Worm (Caenorhabditis elegans) whole organism, midembryonic: ENCODE results near the gene elo-2.

Experiments
- T22C8.4 ChIP-seq: fragments of 200-800 bp; sonication (Bioruptor generic); IDR thresholded peaks from 2 replicates; pipeline ENCODE4 v1.3.6; 2022; ENCODE audit warnings: missing genetic modification characterization, missing compliant biosample characterization
- cog-1 ChIP-seq: sonication (generic microtip); optimal IDR thresholded peaks from 2 replicates; lab custom pipeline; 2016; ENCODE audit warnings: missing genetic modification characterization, missing compliant biosample characterization
- flt-1 ChIP-seq: fragments of 200-800 bp; sonication (Bioruptor generic); IDR thresholded peaks from 2 replicates; pipeline ENCODE4 v1.3.6; 2022; ENCODE audit warnings: missing genetic modification characterization, missing compliant biosample characterization
- klf-2 ChIP-seq: fragments of 200-800 bp; sonication (Bioruptor generic); conservative IDR thresholded peaks from 2 replicates; pipeline ENCODE4 v1.3.6; 2022; ENCODE audit warnings: missing genetic modification reagents, missing genetic modification characterization, missing compliant biosample characterization
- med-1 ChIP-seq: sonication (generic microtip); optimal IDR thresholded peaks from 2 replicates; lab custom pipeline; 2017; ENCODE audit warnings: missing genetic modification characterization, mild to moderate bottlenecking, missing compliant biosample characterization, antibody characterized with exemption, missing genetic modification reagents; ENCODE audit not compliant: insufficient read depth
- ref-1 ChIP-seq: fragments of 200-800 bp; sonication (Bioruptor generic); conservative IDR thresholded peaks from 2 replicates; pipeline ENCODE4 v1.3.6; 2022; ENCODE audit warnings: missing genetic modification reagents, missing genetic modification characterization, missing compliant biosample characterization
- tab-1 ChIP-seq: fragments of 200-800 bp; sonication (Bioruptor generic); IDR thresholded peaks from 2 replicates; pipeline ENCODE4 v1.3.6; 2022; ENCODE audit warnings: missing genetic modification characterization, missing compliant biosample characterization
- ztf-23 ChIP-seq: fragments of 200-800 bp; sonication (Bioruptor generic); IDR thresholded peaks from 2 replicates; pipeline ENCODE4 v1.3.6; 2022; ENCODE audit warnings: missing genetic modification reagents, missing genetic modification characterization, missing compliant biosample characterization
- ztf-29 ChIP-seq: fragments of 200-800 bp; sonication (Bioruptor generic); IDR thresholded peaks from 2 replicates; pipeline ENCODE4 v1.3.6; 2022; ENCODE audit warnings: missing genetic modification reagents, missing genetic modification characterization, missing compliant biosample characterization

Gene elo-2

ce11 chrIV:17467825-17468224 is 617 bp upstream of the elo-2 start:
- TF ChIP-seq cog-1 (tag; lab: Kevin White, UChicago) = no peak
- no peak for TF ChIP-seq med-1

- TF ChIP-seq ref-1 (GFP tag; lab: Robert Waterston, UW) (no peak), cog-1 (tag; lab: Kevin White, UChicago) (no peak), ztf-29 (GFP tag; lab: Robert Waterston, UW) (no peak), flt-1 (GFP tag; lab: Robert Waterston, UW) (no peak), klf-2 (GFP tag; lab: Robert Waterston, UW) (no peak), ztf-23 (GFP tag; lab: Robert Waterston, UW) (no peak), tab-1 (GFP tag; lab: Robert Waterston, UW) (no peak), T22C8.4 (no peak), med-1 (no peak)
These were observed 1.3 kb downstream of the elo-2 start, which contains the start of gene F11E6.6 for ce11 chrIV:17465886-17466285. F11E6.6 (minus strand) TSS chrIV:17465986.

ce11 chrIV:17463108-17463608 is 4.0 kb downstream of the elo-2 start, which contains the start of gene F11E6.10:
F11E6.10 (minus strand) TSS chrIV:17463158.
- TF ChIP-seq ztf-29 (GFP tag; lab: Robert Waterston, UW) (no peak), klf-2 (GFP tag; lab: Robert Waterston, UW) (no peak), ztf-23 (GFP tag; lab: Robert Waterston, UW) (no peak), cog-1 (tag; lab: Kevin White, UChicago) (no peak), med-1 (no peak), tab-1 (GFP tag; lab: Robert Waterston, UW) (no peak), ref-1 (GFP tag; lab: Robert Waterston, UW) (no peak), T22C8.4 (no peak), flt-1 (GFP tag; lab: Robert Waterston, UW) (no peak)

- TF ChIP-seq ref-1 (GFP tag; lab: Robert Waterston, UW) (no peak), T22C8.4 (no peak), med-1 (no peak), ztf-29 (GFP tag; lab: Robert Waterston, UW) (no peak), ztf-23 (GFP tag; lab: Robert Waterston, UW) (no peak), tab-1 (GFP tag; lab: Robert Waterston, UW) (no peak), cog-1 (tag; lab: Kevin White, UChicago) (no peak), klf-2 (GFP tag; lab: Robert Waterston, UW) (no peak), flt-1 (GFP tag; lab: Robert Waterston, UW) (no peak)
These were observed 5.9 kb downstream of the elo-2 start, which contains the start of gene rif-1.1 for ce11 chrIV:17461222-17461707. rif-1.1 (minus strand) TSS chrIV:17461272.

- no peak for TF ChIP-seq ztf-23 (GFP tag; lab: Robert Waterston, UW)
- no peak for TF ChIP-seq tab-1 (GFP tag; lab: Robert Waterston, UW)
- no peak for TF ChIP-seq med-1
- TF ChIP-seq ref-1 (GFP tag; lab: Robert Waterston, UW) = no peak
- TF ChIP-seq flt-1 (GFP tag; lab: Robert Waterston, UW) = no peak
- no peak for TF ChIP-seq T22C8.4
- TF ChIP-seq ztf-29 (GFP tag; lab: Robert Waterston, UW) = no peak
- no peak for TF ChIP-seq klf-2 (GFP tag; lab: Robert Waterston, UW)
- no peak for TF ChIP-seq cog-1 (tag; lab: Kevin White, UChicago)
These were observed 13.2 kb downstream of the elo-2 start for ce11 chrIV:17453996-17454395.

- no peak for TF ChIP-seq cog-1 (tag; lab: Kevin White, UChicago)
- no peak for TF ChIP-seq med-1
- no peak for TF ChIP-seq ztf-23 (GFP tag; lab: Robert Waterston, UW)
- TF ChIP-seq T22C8.4 = no peak
- TF ChIP-seq flt-1 (GFP tag; lab: Robert Waterston, UW) = no peak
- TF ChIP-seq tab-1 (GFP tag; lab: Robert Waterston, UW) = no peak
These were observed 14.0 kb downstream of the elo-2 start for ce11 chrIV:17453200-17453599.

- no peak for TF ChIP-seq flt-1 (GFP tag; lab: Robert Waterston, UW)
- TF ChIP-seq ztf-23 (GFP tag; lab: Robert Waterston, UW) = no peak
- no peak for TF ChIP-seq med-1
- no peak for TF ChIP-seq klf-2 (GFP tag; lab: Robert Waterston, UW)
- TF ChIP-seq T22C8.4 = no peak
- no peak for TF ChIP-seq ref-1 (GFP tag; lab: Robert Waterston, UW)
- no peak for TF ChIP-seq cog-1 (tag; lab: Kevin White, UChicago)
- no peak for TF ChIP-seq tab-1 (GFP tag; lab: Robert Waterston, UW)
- TF ChIP-seq ztf-29 (GFP tag; lab: Robert Waterston, UW) = no peak
These were observed 16.8 kb downstream of the elo-2 start, which contains the start of gene F11E6.8 for ce11 chrIV:17450443-17450842. F11E6.8 (minus strand) TSS chrIV:17450543.

- TF ChIP-seq med-1 (no peak), tab-1 (GFP tag; lab: Robert Waterston, UW) (no peak), flt-1 (GFP tag; lab: Robert Waterston, UW) (no peak), T22C8.4 (no peak), klf-2 (GFP tag; lab: Robert Waterston, UW) (no peak)
These were observed 18.9 kb downstream of the elo-2 start for ce11 chrIV:17448319-17448718.

ce11 chrIV:17442503-17442902 is 24.7 kb downstream of the elo-2 start, which contains the start of gene F11E6.11:
F11E6.11 (plus strand) TSS chrIV:17442827.
- TF ChIP-seq flt-1 (GFP tag; lab: Robert Waterston, UW) (no peak), cog-1 (tag; lab: Kevin White, UChicago) (no peak), ztf-29 (GFP tag; lab: Robert Waterston, UW) (no peak), med-1 (no peak), ztf-23 (GFP tag; lab: Robert Waterston, UW) (no peak), ref-1 (GFP tag; lab: Robert Waterston, UW) (no peak), tab-1 (GFP tag; lab: Robert Waterston, UW) (no peak), klf-2 (GFP tag; lab: Robert Waterston, UW) (no peak), T22C8.4 (no peak)

ce11 chrIV:17441260-17441659 is 25.9 kb downstream of the elo-2 start:
- TF ChIP-seq flt-1 (GFP tag; lab: Robert Waterston, UW) = no peak
- no peak for TF ChIP-seq cog-1 (tag; lab: Kevin White, UChicago)
- no peak for TF ChIP-seq T22C8.4
- TF ChIP-seq klf-2 (GFP tag; lab: Robert Waterston, UW) = no peak
- no peak for TF ChIP-seq med-1
- TF ChIP-seq ref-1 (GFP tag; lab: Robert Waterston, UW) = no peak
- TF ChIP-seq ztf-29 (GFP tag; lab: Robert Waterston, UW) = no peak
- TF ChIP-seq ztf-23 (GFP tag; lab: Robert Waterston, UW) = no peak
- no peak for TF ChIP-seq tab-1 (GFP tag; lab: Robert Waterston, UW)
